Fruit fly (Drosophila melanogaster) whole organism, embryonic: ENCODE measurements around the gene Ldaf1.

Experiments used
- Aef1 ChIP-seq: fragments of 200-800 bp; sonication (Bioruptor generic); IDR thresholded peaks from 3 replicates; pipeline ENCODE4 v1.3.6; 2022; ENCODE audit warnings: missing biosample characterization, missing genetic modification characterization
- CG10209 ChIP-seq: fragments of 200-800 bp; sonication (Bioruptor generic); optimal IDR thresholded peaks from 3 replicates; lab custom pipeline; 2017; ENCODE audit warnings: missing biosample characterization, mild to moderate bottlenecking, missing genetic modification characterization, missing genetic modification reagents
- CG10267 ChIP-seq: fragments of 200-800 bp; sonication (Bioruptor generic); optimal IDR thresholded peaks from 2 replicates; lab custom pipeline; 2018; ENCODE audit warnings: missing biosample characterization, mild to moderate bottlenecking, missing genetic modification characterization, moderate library complexity
- CG10462 ChIP-seq: fragments of 200-800 bp; sonication (Bioruptor generic); optimal IDR thresholded peaks from 2 replicates; lab custom pipeline; 2016; ENCODE audit warnings: missing biosample characterization, missing genetic modification characterization
- CG10543 ChIP-seq: fragments of 200-800 bp; sonication (Bioruptor generic); optimal IDR thresholded peaks from 3 replicates; lab custom pipeline; 2017; ENCODE audit warnings: missing biosample characterization, mild to moderate bottlenecking, missing genetic modification characterization, moderate library complexity
- CG11696 ChIP-seq: fragments of 200-800 bp; sonication (Bioruptor generic); IDR thresholded peaks from 2 replicates; pipeline ENCODE4 v1.3.6; 2022; ENCODE audit warnings: missing biosample characterization, missing genetic modification characterization
- CG15073 ChIP-seq: fragments of 200-800 bp; sonication (Bioruptor generic); optimal IDR thresholded peaks from 2 replicates; lab custom pipeline; 2016; ENCODE audit warnings: missing biosample characterization, missing genetic modification characterization
- CG16863 ChIP-seq: fragments of 200-800 bp; sonication (Bioruptor generic); optimal IDR thresholded peaks from 3 replicates; lab custom pipeline; 2016; ENCODE audit warnings: missing biosample characterization, missing genetic modification characterization
- CG2712 ChIP-seq: fragments of 200-800 bp; optimal IDR thresholded peaks from 3 replicates; lab custom pipeline; 2019; ENCODE audit warnings: missing biosample characterization, mild to moderate bottlenecking, missing genetic modification characterization, moderate library complexity
- CG33213 ChIP-seq: fragments of 200-800 bp; sonication (Bioruptor generic); optimal IDR thresholded peaks from 3 replicates; lab custom pipeline; 2016; ENCODE audit warnings: missing biosample characterization, missing genetic modification characterization
- CG34224 ChIP-seq: fragments of 200-800 bp; sonication (Bioruptor generic); IDR thresholded peaks from 3 replicates; pipeline ENCODE4 v1.3.6; 2022; ENCODE audit warnings: missing biosample characterization, missing genetic modification characterization; ENCODE audit not compliant: partially characterized antibody
- CG3995 ChIP-seq: fragments of 200-800 bp; sonication (Bioruptor generic); optimal IDR thresholded peaks from 3 replicates; lab custom pipeline; 2016; ENCODE audit warnings: missing biosample characterization, missing genetic modification characterization
- CG4424 ChIP-seq: fragments of 200-800 bp; sonication (Bioruptor generic); optimal IDR thresholded peaks from 3 replicates; lab custom pipeline; 2016; ENCODE audit warnings: missing biosample characterization, missing genetic modification characterization
- CG4617 ChIP-seq: fragments of 200-800 bp; sonication (Bioruptor generic); optimal IDR thresholded peaks from 3 replicates; lab custom pipeline; 2016; ENCODE audit warnings: missing biosample characterization, missing genetic modification characterization, borderline replicate concordance
- CG4820 ChIP-seq: fragments of 200-800 bp; sonication (Bioruptor generic); optimal IDR thresholded peaks from 3 replicates; lab custom pipeline; 2016; ENCODE audit warnings: missing biosample characterization, missing genetic modification characterization
- CG6813 ChIP-seq: fragments of 200-800 bp; sonication (Bioruptor generic); optimal IDR thresholded peaks from 2 replicates; lab custom pipeline; 2017; ENCODE audit warnings: missing biosample characterization, missing genetic modification characterization, mild to moderate bottlenecking, moderate library complexity, missing genetic modification reagents
- CTCF ChIP-seq: fragments of 200-800 bp; sonication (Bioruptor generic); optimal IDR thresholded peaks from 2 replicates; lab custom pipeline; 2017; ENCODE audit warnings: missing biosample characterization, mild to moderate bottlenecking, missing genetic modification characterization, moderate library complexity
- Chrac-16 ChIP-seq: fragments of 200-800 bp; sonication (Bioruptor generic); optimal IDR thresholded peaks from 3 replicates; lab custom pipeline; 2016; ENCODE audit warnings: missing biosample characterization, missing genetic modification characterization
- Dip3 ChIP-seq: fragments of 200-800 bp; sonication (Bioruptor generic); optimal IDR thresholded peaks from 3 replicates; lab custom pipeline; 2016; ENCODE audit warnings: missing biosample characterization, missing genetic modification characterization
- Ets97D ChIP-seq: fragments of 200-800 bp; sonication (Bioruptor generic); optimal IDR thresholded peaks from 3 replicates; lab custom pipeline; 2016; ENCODE audit warnings: missing biosample characterization, missing genetic modification characterization
- H2.0 ChIP-seq: fragments of 200-800 bp; sonication (Bioruptor generic); IDR thresholded peaks from 2 replicates; pipeline ENCODE4 v1.3.6; 2022; ENCODE audit warnings: missing biosample characterization, missing genetic modification characterization
- Hr39 ChIP-seq: fragments of >200 bp; optimal IDR thresholded peaks from 2 replicates; lab custom pipeline; 2017
- MESR4 ChIP-seq: fragments of 200-800 bp; sonication (Bioruptor generic); optimal IDR thresholded peaks from 2 replicates; lab custom pipeline; 2018; ENCODE audit warnings: missing biosample characterization, mild to moderate bottlenecking, missing genetic modification characterization, moderate library complexity
- MTF-1 ChIP-seq: fragments of 200-800 bp; sonication (Bioruptor generic); optimal IDR thresholded peaks from 2 replicates; lab custom pipeline; 2018; ENCODE audit warnings: missing biosample characterization, mild to moderate bottlenecking, missing genetic modification characterization, borderline replicate concordance
- Mrtf ChIP-seq: fragments of 200-800 bp; sonication (Bioruptor generic); IDR thresholded peaks from 3 replicates; pipeline ENCODE4 v1.3.6; 2022; ENCODE audit warnings: missing biosample characterization, missing genetic modification characterization
- Usf ChIP-seq: fragments of 200-800 bp; sonication (Bioruptor generic); optimal IDR thresholded peaks from 2 replicates; lab custom pipeline; 2017; ENCODE audit warnings: missing genotype, missing biosample characterization, missing genetic modification characterization
- YL-1 ChIP-seq: fragments of 200-800 bp; sonication (Bioruptor generic); optimal IDR thresholded peaks from 3 replicates; lab custom pipeline; 2017; ENCODE audit warnings: missing biosample characterization, mild to moderate bottlenecking, missing genetic modification characterization
- caup ChIP-seq: fragments of 200-800 bp; sonication (Bioruptor generic); optimal IDR thresholded peaks from 3 replicates; lab custom pipeline; 2017; ENCODE audit warnings: missing biosample characterization, mild to moderate bottlenecking, missing genetic modification characterization, moderate library complexity; ENCODE audit not compliant: severe bottlenecking
- chinmo ChIP-seq: fragments of 200-800 bp; sonication (Bioruptor generic); IDR thresholded peaks from 4 replicates; pipeline ENCODE4 v1.3.6; 2022; ENCODE audit warnings: missing biosample characterization, missing genetic modification characterization; ENCODE audit not compliant: partially characterized antibody
- danr ChIP-seq: fragments of 200-800 bp; sonication (Bioruptor generic); IDR thresholded peaks from 2 replicates; pipeline ENCODE4 v1.3.6; 2022; ENCODE audit warnings: missing biosample characterization, missing genetic modification characterization
- disco-r ChIP-seq: fragments of 200-800 bp; sonication (Bioruptor generic); optimal IDR thresholded peaks from 2 replicates; lab custom pipeline; 2016; ENCODE audit warnings: missing biosample characterization, missing genetic modification characterization
- exex ChIP-seq: fragments of 200-800 bp; sonication (Bioruptor generic); optimal IDR thresholded peaks from 4 replicates; lab custom pipeline; 2018; ENCODE audit warnings: missing biosample characterization, mild to moderate bottlenecking, missing genetic modification characterization, moderate library complexity
- gem ChIP-seq: fragments of 200-800 bp; sonication (Bioruptor generic); optimal IDR thresholded peaks from 2 replicates; lab custom pipeline; 2019; ENCODE audit warnings: missing biosample characterization, mild to moderate bottlenecking, missing genetic modification characterization, moderate library complexity
- gfzf ChIP-seq: fragments of 200-800 bp; sonication (Bioruptor generic); optimal IDR thresholded peaks from 2 replicates; lab custom pipeline; 2016; ENCODE audit warnings: missing biosample characterization, mild to moderate bottlenecking, missing genetic modification characterization, moderate library complexity
- h ChIP-seq: fragments of >200 bp; optimal IDR thresholded peaks from 2 replicates; lab custom pipeline; 2017
- jumu ChIP-seq: fragments of 200-800 bp; sonication (Bioruptor generic); optimal IDR thresholded peaks from 3 replicates; lab custom pipeline; 2016; ENCODE audit warnings: missing biosample characterization, missing genetic modification characterization
- kay ChIP-seq: fragments of 200-800 bp; sonication (Bioruptor generic); optimal IDR thresholded peaks from 2 replicates; lab custom pipeline; 2016; ENCODE audit warnings: missing biosample characterization, missing genetic modification characterization
- knrl ChIP-seq: fragments of 200-800 bp; sonication (Bioruptor generic); IDR thresholded peaks from 3 replicates; pipeline ENCODE4 v1.3.6; 2022; ENCODE audit warnings: missing biosample characterization, missing genetic modification characterization; ENCODE audit not compliant: partially characterized antibody
- lilli ChIP-seq: fragments of 200-800 bp; sonication (Bioruptor generic); optimal IDR thresholded peaks from 3 replicates; lab custom pipeline; 2016; ENCODE audit warnings: missing biosample characterization, missing genetic modification characterization
- oc ChIP-seq: fragments of 200-800 bp; sonication (Bioruptor generic); optimal IDR thresholded peaks from 2 replicates; lab custom pipeline; 2018; ENCODE audit warnings: missing biosample characterization, mild to moderate bottlenecking, missing genetic modification characterization, moderate library complexity
- otp ChIP-seq: fragments of 200-800 bp; sonication (Bioruptor generic); IDR thresholded peaks from 3 replicates; pipeline ENCODE4, ENCODE4 v1.3.6; 2022; ENCODE audit warnings: missing biosample characterization, missing genetic modification characterization
- peb ChIP-seq: fragments of 200-800 bp; sonication (Bioruptor generic); IDR thresholded peaks from 2 replicates; pipeline ENCODE4 v1.3.6; 2022; ENCODE audit warnings: missing biosample characterization, missing genetic modification characterization
- pfk ChIP-seq: fragments of 200-800 bp; sonication (Bioruptor generic); optimal IDR thresholded peaks from 2 replicates; lab custom pipeline; 2018; ENCODE audit warnings: missing biosample characterization, mild to moderate bottlenecking, missing genetic modification characterization, moderate library complexity
- pita ChIP-seq: fragments of 200-800 bp; sonication (Bioruptor generic); optimal IDR thresholded peaks from 2 replicates; lab custom pipeline; 2017; ENCODE audit warnings: missing biosample characterization, mild to moderate bottlenecking, missing genetic modification characterization
- schlank ChIP-seq: fragments of 200-800 bp; sonication (Bioruptor generic); optimal IDR thresholded peaks from 2 replicates; lab custom pipeline; 2018; ENCODE audit warnings: missing biosample characterization, mild to moderate bottlenecking, missing genetic modification characterization
- slbo ChIP-seq: fragments of 200-800 bp; sonication (Bioruptor generic); IDR thresholded peaks from 2 replicates; pipeline ENCODE4 v1.3.6; 2022; ENCODE audit warnings: missing biosample characterization, missing genetic modification characterization
- tll ChIP-seq, 2 experiments: fragments of 200-800 bp in 1 of 2; fragments of >200 bp in 1 of 2; sonication (Bioruptor generic) in 1 of 2; optimal IDR thresholded peaks; 2 replicates each; lab custom pipeline; 2017 to 2019; ENCODE audit warnings: missing biosample characterization in 2 of 2, missing genetic modification characterization in 2 of 2, mild to moderate bottlenecking in 1 of 2, moderate library complexity in 1 of 2
- tup ChIP-seq: fragments of 200-800 bp; sonication (Bioruptor generic); optimal IDR thresholded peaks from 2 replicates; lab custom pipeline; 2016; ENCODE audit warnings: missing biosample characterization, mild to moderate bottlenecking, missing genetic modification characterization, moderate library complexity
- tx ChIP-seq: fragments of 200-800 bp; sonication (Bioruptor generic); optimal IDR thresholded peaks from 2 replicates; lab custom pipeline; 2016; ENCODE audit warnings: missing biosample characterization, missing genetic modification characterization
- unc-4 ChIP-seq: fragments of 200-800 bp; sonication (Bioruptor generic); IDR thresholded peaks from 2 replicates; pipeline ENCODE4 v1.3.6; 2022; ENCODE audit warnings: missing biosample characterization, missing genetic modification characterization; ENCODE audit not compliant: partially characterized antibody
- vvl ChIP-seq: fragments of 200-800 bp; sonication (Bioruptor generic); IDR thresholded peaks from 2 replicates; pipeline ENCODE4 v1.3.6; 2022; ENCODE audit warnings: missing biosample characterization, missing genetic modification characterization

Gene Ldaf1

DNA sequence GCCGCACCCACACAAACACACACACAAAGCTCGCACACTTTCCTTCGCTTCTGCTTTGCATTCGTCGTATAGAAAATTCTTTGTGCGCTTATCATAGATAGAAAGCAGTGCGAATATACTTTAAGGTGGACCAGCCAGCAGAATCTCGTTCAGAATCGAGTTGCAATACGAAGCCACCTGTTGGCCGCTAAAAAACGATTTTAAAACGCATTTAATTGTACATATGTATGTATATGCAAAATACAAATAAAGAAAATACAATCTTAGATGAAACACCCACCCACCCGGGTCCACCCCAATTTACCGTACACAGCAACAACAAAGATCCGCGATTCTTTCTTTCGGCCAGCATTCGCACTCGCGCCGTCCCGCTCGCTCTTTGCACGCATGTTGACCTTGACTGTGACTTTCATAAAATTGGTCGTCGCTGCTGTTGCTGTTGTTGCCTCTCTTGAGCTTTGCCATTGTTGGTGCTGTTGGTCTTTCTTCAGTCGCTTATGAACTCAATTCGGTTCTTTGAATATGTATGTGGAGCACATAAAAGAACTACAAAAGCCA lies 46.9 kb upstream of the Ldaf1 start (continued):
- TF ChIP-seq tup: no peak
- peak; percentile 73 for TF ChIP-seq lilli (GFP tag; lab: Kevin White, UChicago)
- TF ChIP-seq otp: no peak
- no peak for TF ChIP-seq exex (tag; lab: Kevin White, UChicago)
- 0 out of 2 replicates have a peak, but pooled peaks have one; percentile 19 for TF ChIP-seq vvl (GFP tag; lab: Robert Waterston, UW)
- no peak for TF ChIP-seq chinmo (GFP tag; lab: Robert Waterston, UW)
- no peak for TF ChIP-seq CG34224 (GFP tag; lab: Robert Waterston, UW)
- TF ChIP-seq YL-1: no peak
- TF ChIP-seq schlank: peak; percentile 41
- TF ChIP-seq CG10209 (GFP tag; lab: Kevin White, UChicago): peak; percentile 52
- no peak for TF ChIP-seq pfk (GFP tag; lab: Kevin White, UChicago)
- TF ChIP-seq CTCF (GFP tag; lab: Kevin White, UChicago): no peak
- no peak for TF ChIP-seq CG15073
- no peak for TF ChIP-seq CG10267 (tag; lab: Kevin White, UChicago)
- TF ChIP-seq tx (GFP tag; lab: Kevin White, UChicago): peak; percentile 11
- TF ChIP-seq CG4617 (GFP tag; lab: Kevin White, UChicago): no peak
- no peak for TF ChIP-seq CG33213 (GFP tag; lab: Kevin White, UChicago)
- TF ChIP-seq tll (GFP tag; optimal IDR thresholded peaks at IDR 0.05; lab: Kevin White, UChicago): no peak
- no peak for TF ChIP-seq unc-4
- peak; percentile 35; the same call in 1 of the 2 replicates for TF ChIP-seq H2.0 (GFP tag; lab: Robert Waterston, UW)
- peak; percentile 11 for TF ChIP-seq CG4424
- no peak for TF ChIP-seq Hr39 (lab: Kevin White, UChicago)
- TF ChIP-seq knrl (GFP tag; lab: Robert Waterston, UW): no peak
- peak; percentile 52 for TF ChIP-seq caup (GFP tag; lab: Kevin White, UChicago)
- peak; percentile 53; the same call in 1 of the 2 replicates for TF ChIP-seq CG11696 (GFP tag; lab: Robert Waterston, UW)
- TF ChIP-seq jumu (GFP tag; lab: Kevin White, UChicago): no peak
- peak; percentile 45 for TF ChIP-seq CG6813 (GFP tag; lab: Kevin White, UChicago)
- no peak for TF ChIP-seq MESR4 (GFP tag; lab: Kevin White, UChicago)
- peak; percentile 32 for TF ChIP-seq CG10543
- no peak for TF ChIP-seq Mrtf (GFP tag; lab: Robert Waterston, UW)
- TF ChIP-seq CG4820 (GFP tag; lab: Kevin White, UChicago): no peak
- no peak for TF ChIP-seq Ets97D (GFP tag; lab: Kevin White, UChicago)
- TF ChIP-seq slbo (GFP tag; lab: Robert Waterston, UW): peak; percentile 81
- peak; percentile 41 for TF ChIP-seq Chrac-16
- no peak for TF ChIP-seq disco-r
- peak; percentile 68 for TF ChIP-seq gem (tag; lab: Kevin White, UChicago)
- peak; percentile 40 for TF ChIP-seq CG3995 (GFP tag; lab: Kevin White, UChicago)
- peak; percentile 80 for TF ChIP-seq Dip3 (GFP tag; lab: Kevin White, UChicago)
- TF ChIP-seq CG16863 (GFP tag; lab: Kevin White, UChicago): peak; percentile 3
- TF ChIP-seq peb: no peak
- peak; percentile 77 for TF ChIP-seq Usf
- TF ChIP-seq pita: no peak
- no peak for TF ChIP-seq gfzf (GFP tag; lab: Kevin White, UChicago)
- TF ChIP-seq oc: no peak
- peak; percentile 49 for TF ChIP-seq CG2712 (tag; lab: Kevin White, UChicago)
- peak; percentile 39; the same call in 2 of the 3 replicates for TF ChIP-seq Aef1
- TF ChIP-seq CG10462 (GFP tag; lab: Kevin White, UChicago): no peak
- TF ChIP-seq kay: no peak
- TF ChIP-seq danr (GFP tag; lab: Robert Waterston, UW): no peak
- no peak for TF ChIP-seq h (lab: Kevin White, UChicago)
- TF ChIP-seq MTF-1: no peak
